Worm (Caenorhabditis elegans) whole organism, young adult: ENCODE results near the gene suf-1.

ENCODE experiments used
- B0035.1 ChIP-seq: sonication (generic microtip); optimal IDR thresholded peaks from 2 replicates; lab custom pipeline; 2016; ENCODE audit warnings: missing genetic modification characterization, mild to moderate bottlenecking, missing compliant biosample characterization, missing genotype, missing genetic modification reagents
- B0336.3 ChIP-seq: fragments of 200-800 bp; sonication (Bioruptor generic); IDR thresholded peaks from 2 replicates; pipeline ENCODE4 v1.3.6; 2022; ENCODE audit warnings: missing genetic modification characterization, missing compliant biosample characterization
- F33H1.4 ChIP-seq: fragments of 200-800 bp; sonication (Bioruptor generic); IDR thresholded peaks from 2 replicates; pipeline ENCODE4 v1.3.6; 2022; ENCODE audit warnings: missing genetic modification reagents, missing genetic modification characterization, missing compliant biosample characterization
- F57A8.1 ChIP-seq: fragments of 200-800 bp; sonication (Bioruptor generic); optimal IDR thresholded peaks from 2 replicates; lab custom pipeline; 2018; ENCODE audit warnings: mild to moderate bottlenecking, missing genetic modification characterization, moderate library complexity, missing compliant biosample characterization
- F57C9.4 ChIP-seq: sonication (generic microtip); optimal IDR thresholded peaks from 2 replicates; lab custom pipeline; 2017; ENCODE audit warnings: mild to moderate bottlenecking, missing genetic modification characterization, missing compliant biosample characterization
- T07F8.4 ChIP-seq: sonication (generic microtip); optimal IDR thresholded peaks from 2 replicates; lab custom pipeline; 2016; ENCODE audit warnings: mild to moderate bottlenecking, missing genetic modification characterization, moderate library complexity, missing compliant biosample characterization
- Y53F4B.3 ChIP-seq: fragments of 200-800 bp; sonication (Bioruptor generic); IDR thresholded peaks from 2 replicates; pipeline ENCODE4 v1.3.6; 2022; ENCODE audit warnings: missing genetic modification reagents, missing genetic modification characterization, missing compliant biosample characterization
- Y53G8AR.9 ChIP-seq: fragments of 200-800 bp; sonication (Bioruptor generic); conservative IDR thresholded peaks from 2 replicates; pipeline ENCODE4 v1.3.6; 2022; ENCODE audit warnings: missing genetic modification reagents, missing genetic modification characterization, missing compliant biosample characterization
- akir-1 ChIP-seq: fragments of 200-800 bp; sonication (Bioruptor generic); optimal IDR thresholded peaks from 2 replicates; lab custom pipeline; 2018; ENCODE audit warnings: mild to moderate bottlenecking, missing genetic modification characterization, moderate library complexity, missing compliant biosample characterization
- ama-1 ChIP-seq, 3 experiments: fragments of 150-350 bp in 1 of 3; sonication (generic microtip) in 2 of 3; optimal IDR thresholded peaks; 2 replicates each; lab custom pipeline; 2014 to 2018; ENCODE audit warnings: missing biosample characterization in 2 of 3, missing genetic modification characterization in 2 of 3, missing genetic modification reagents in 2 of 3
- athp-1 ChIP-seq: sonication (generic microtip); optimal IDR thresholded peaks from 2 replicates; lab custom pipeline; 2017; ENCODE audit warnings: mild to moderate bottlenecking, missing genetic modification characterization, missing compliant biosample characterization
- attf-3 ChIP-seq: fragments of 200-800 bp; sonication (Bioruptor generic); conservative IDR thresholded peaks from 2 replicates; pipeline ENCODE4 v1.3.6; 2022; ENCODE audit warnings: missing genetic modification reagents, missing genetic modification characterization, missing compliant biosample characterization
- bed-1 ChIP-seq: fragments of 200-800 bp; sonication (Bioruptor generic); IDR thresholded peaks from 2 replicates; pipeline ENCODE4 v1.3.6; 2022; ENCODE audit warnings: missing genetic modification reagents, missing genetic modification characterization, missing compliant biosample characterization
- bed-2 ChIP-seq: fragments of 200-800 bp; sonication (Bioruptor generic); IDR thresholded peaks from 2 replicates; pipeline ENCODE4 v1.3.6; 2022; ENCODE audit warnings: missing genetic modification reagents, missing genetic modification characterization, missing compliant biosample characterization
- ccch-3 ChIP-seq: fragments of 200-800 bp; sonication (Bioruptor generic); optimal IDR thresholded peaks from 2 replicates; lab custom pipeline; 2018; ENCODE audit warnings: mild to moderate bottlenecking, missing genetic modification characterization, missing compliant biosample characterization
- cebp-2 ChIP-seq: fragments of 200-800 bp; sonication (Bioruptor generic); IDR thresholded peaks from 2 replicates; pipeline ENCODE4 v1.3.6; 2022; ENCODE audit warnings: missing genetic modification characterization, missing compliant biosample characterization
- dpff-1 ChIP-seq: sonication (generic microtip); optimal IDR thresholded peaks from 2 replicates; lab custom pipeline; 2017; ENCODE audit warnings: mild to moderate bottlenecking, missing genetic modification characterization, missing compliant biosample characterization
- dpl-1 ChIP-seq: fragments of 150-350 bp; optimal IDR thresholded peaks from 2 replicates; lab custom pipeline; 2014; ENCODE audit warnings: missing biosample characterization, missing genetic modification reagents, missing genetic modification characterization
- efl-1 ChIP-seq: fragments of 150-350 bp; optimal IDR thresholded peaks from 2 replicates; lab custom pipeline; 2014; ENCODE audit warnings: missing biosample characterization, missing genetic modification reagents, missing genetic modification characterization
- ets-4 ChIP-seq: fragments of 200-800 bp; sonication (Bioruptor generic); optimal IDR thresholded peaks from 2 replicates; lab custom pipeline; 2018; ENCODE audit warnings: mild to moderate bottlenecking, missing genetic modification characterization, missing compliant biosample characterization
- fkh-3 ChIP-seq: sonication (generic microtip); optimal IDR thresholded peaks from 2 replicates; lab custom pipeline; 2016; ENCODE audit warnings: mild to moderate bottlenecking, missing genetic modification characterization, missing compliant biosample characterization
- gei-17 ChIP-seq: fragments of 200-800 bp; sonication (Bioruptor generic); optimal IDR thresholded peaks from 2 replicates; lab custom pipeline; 2018; ENCODE audit warnings: mild to moderate bottlenecking, missing genetic modification characterization, missing compliant biosample characterization
- hlh-12 ChIP-seq: sonication (generic microtip); optimal IDR thresholded peaks from 2 replicates; lab custom pipeline; 2016; ENCODE audit warnings: missing genetic modification characterization, missing compliant biosample characterization
- hlh-26 ChIP-seq: fragments of 200-800 bp; sonication (Bioruptor generic); conservative IDR thresholded peaks from 2 replicates; pipeline ENCODE4 v1.3.6; 2022; ENCODE audit warnings: missing genetic modification reagents, missing genetic modification characterization, missing compliant biosample characterization
- hmg-1.2 ChIP-seq: fragments of 200-800 bp; sonication (Bioruptor generic); IDR thresholded peaks from 2 replicates; pipeline ENCODE4 v1.3.6; 2022; ENCODE audit warnings: missing genetic modification reagents, missing genetic modification characterization, missing compliant biosample characterization
- let-526 ChIP-seq: fragments of 200-800 bp; sonication (Bioruptor generic); IDR thresholded peaks from 2 replicates; pipeline ENCODE4 v1.3.6; 2022; ENCODE audit warnings: missing genetic modification reagents, missing genetic modification characterization, missing compliant biosample characterization
- lin-35 ChIP-seq, 3 experiments: fragments of 150-350 bp in 2 of 3; sonication (generic microtip) in 1 of 3; optimal IDR thresholded peaks; 2 replicates each; lab custom pipeline; 2014 to 2018; ENCODE audit warnings: missing biosample characterization in 3 of 3, missing genetic modification characterization in 3 of 3, missing genetic modification reagents in 3 of 3
- lin-40 ChIP-seq: sonication (generic microtip); optimal IDR thresholded peaks from 2 replicates; lab custom pipeline; 2016; ENCODE audit warnings: missing genetic modification characterization, mild to moderate bottlenecking, missing compliant biosample characterization, missing genotype, missing genetic modification reagents
- lsy-27 ChIP-seq: sonication (generic microtip); optimal IDR thresholded peaks from 2 replicates; lab custom pipeline; 2017; ENCODE audit warnings: missing genetic modification characterization, mild to moderate bottlenecking, missing compliant biosample characterization, antibody characterized with exemption, missing genotype, borderline replicate concordance; ENCODE audit not compliant: insufficient read depth
- madf-10 ChIP-seq: sonication (generic microtip); optimal IDR thresholded peaks from 2 replicates; lab custom pipeline; 2016; ENCODE audit warnings: mild to moderate bottlenecking, missing genetic modification characterization, missing compliant biosample characterization
- madf-3 ChIP-seq: fragments of 200-800 bp; sonication (Bioruptor generic); IDR thresholded peaks from 2 replicates; pipeline ENCODE4 v1.3.6; 2022; ENCODE audit warnings: missing genetic modification reagents, missing genetic modification characterization, missing compliant biosample characterization
- madf-8 ChIP-seq: fragments of 200-800 bp; sonication (Bioruptor generic); conservative IDR thresholded peaks from 2 replicates; pipeline ENCODE4 v1.3.6; 2022; ENCODE audit warnings: missing genetic modification reagents, missing genetic modification characterization, missing compliant biosample characterization
- mes-4 ChIP-seq: sonication (generic microtip); optimal IDR thresholded peaks from 2 replicates; lab custom pipeline; 2016; ENCODE audit warnings: missing genotype, missing genetic modification characterization, missing compliant biosample characterization
- nhr-120 ChIP-seq: fragments of 200-800 bp; sonication (Bioruptor generic); IDR thresholded peaks from 2 replicates; pipeline ENCODE4 v1.3.6; 2022; ENCODE audit warnings: missing genetic modification characterization, missing compliant biosample characterization
- nhr-27 ChIP-seq: fragments of 200-800 bp; sonication (Bioruptor generic); optimal IDR thresholded peaks from 2 replicates; lab custom pipeline; 2018; ENCODE audit warnings: mild to moderate bottlenecking, missing genetic modification characterization, moderate library complexity, missing compliant biosample characterization
- sea-2 ChIP-seq: fragments of 200-800 bp; sonication (Bioruptor generic); IDR thresholded peaks from 2 replicates; pipeline ENCODE4 v1.3.6; 2022; ENCODE audit warnings: missing genetic modification characterization, missing compliant biosample characterization
- snpc-1.3 ChIP-seq: sonication (generic microtip); optimal IDR thresholded peaks from 2 replicates; lab custom pipeline; 2017; ENCODE audit warnings: missing genetic modification characterization, mild to moderate bottlenecking, missing compliant biosample characterization, antibody characterized with exemption, moderate library complexity, missing genotype, missing genetic modification reagents; ENCODE audit not compliant: insufficient read depth
- snpc-3.4 ChIP-seq: sonication (generic microtip); optimal IDR thresholded peaks from 2 replicates; lab custom pipeline; 2017; ENCODE audit warnings: missing genetic modification characterization, mild to moderate bottlenecking, missing compliant biosample characterization, antibody characterized with exemption, moderate library complexity, missing genotype, missing genetic modification reagents
- snpc-4 ChIP-seq, 5 experiments: fragments of 150-350 bp in 1 of 5; sonication (generic microtip) in 4 of 5; optimal IDR thresholded peaks; 2 replicates each; lab custom pipeline; 2014 to 2018; ENCODE audit warnings: missing genetic modification characterization in 5 of 5, missing biosample characterization in 3 of 5, antibody characterized with exemption in 2 of 5, mild to moderate bottlenecking in 2 of 5, missing compliant biosample characterization in 2 of 5, missing genotype in 2 of 5, moderate library complexity in 2 of 5, missing genetic modification reagents in 1 of 5
- tbp1 ChIP-seq: fragments of 200-800 bp; sonication (Bioruptor generic); optimal IDR thresholded peaks from 2 replicates; lab custom pipeline; 2018; ENCODE audit warnings: mild to moderate bottlenecking, missing genetic modification characterization, missing compliant biosample characterization
- tbx-9 ChIP-seq: sonication (generic microtip); optimal IDR thresholded peaks from 2 replicates; lab custom pipeline; 2016; ENCODE audit warnings: borderline replicate concordance, missing genetic modification characterization, inconsistent platforms, missing compliant biosample characterization
- tlf-1 ChIP-seq: fragments of 200-800 bp; sonication (Bioruptor generic); optimal IDR thresholded peaks from 2 replicates; lab custom pipeline; 2018; ENCODE audit warnings: mild to moderate bottlenecking, missing genetic modification characterization, missing compliant biosample characterization
- unc-130 ChIP-seq: sonication (generic microtip); optimal IDR thresholded peaks from 2 replicates; lab custom pipeline; 2016; ENCODE audit warnings: missing genetic modification reagents, missing genetic modification characterization, missing compliant biosample characterization
- zim-3 ChIP-seq: sonication (generic microtip); optimal IDR thresholded peaks from 2 replicates; lab custom pipeline; 2017; ENCODE audit warnings: mild to moderate bottlenecking, missing genetic modification characterization, moderate library complexity, missing compliant biosample characterization
- ztf-28 ChIP-seq: fragments of 200-800 bp; sonication (Bioruptor generic); IDR thresholded peaks from 2 replicates; pipeline ENCODE4 v1.3.6; 2022; ENCODE audit warnings: missing genetic modification reagents, missing genetic modification characterization, missing compliant biosample characterization
- ztf-3 ChIP-seq: fragments of 200-800 bp; sonication (Bioruptor generic); optimal IDR thresholded peaks from 2 replicates; lab custom pipeline; 2018; ENCODE audit warnings: mild to moderate bottlenecking, missing genetic modification characterization, missing compliant biosample characterization

Gene suf-1

ce11 chrII:8603567-8604359 lies at the start of gene suf-1:
Gene suf-1, plus strand, starts transcription at chrII:8603846.
- TF ChIP-seq akir-1 (GFP tag; lab: Kevin White, UChicago) = no peak
- no peak for TF ChIP-seq bed-2 (GFP tag; lab: Robert Waterston, UW)
- TF ChIP-seq B0336.3 (GFP tag; lab: Robert Waterston, UW) = peak; percentile 89
- no peak for TF ChIP-seq mes-4 (tag; lab: Kevin White, UChicago)
- peak; percentile 85 for TF ChIP-seq Y53G8AR.9 (GFP tag; lab: Robert Waterston, UW)
- TF ChIP-seq ama-1 (optimal IDR thresholded peaks at IDR 0.05; lab: Kevin White, UChicago) = no peak
- TF ChIP-seq ama-1 (GFP tag; optimal IDR thresholded peaks at IDR 0.05; lab: Kevin White, UChicago) = peak in 1 of 2 experiments; percentile 51
- peak; percentile 2 for TF ChIP-seq snpc-1.3 (tag; lab: Kevin White, UChicago)
- TF ChIP-seq zim-3 (tag; lab: Kevin White, UChicago) = no peak
- TF ChIP-seq unc-130 (GFP tag; lab: Kevin White, UChicago) = peak; percentile 69
- peak; percentile 79 for TF ChIP-seq tlf-1 (GFP tag; lab: Kevin White, UChicago)
- TF ChIP-seq F57C9.4 (tag; lab: Kevin White, UChicago) = no peak
- no peak for TF ChIP-seq T07F8.4 (tag; lab: Kevin White, UChicago)
- TF ChIP-seq ztf-28 (GFP tag; lab: Robert Waterston, UW) = no peak
- no peak for TF ChIP-seq lin-40 (tag; lab: Kevin White, UChicago)
- no peak for TF ChIP-seq sea-2 (GFP tag; lab: Robert Waterston, UW)
- TF ChIP-seq bed-1 (GFP tag; lab: Robert Waterston, UW) = 0 out of 2 replicates have a peak, but pooled peaks have one; percentile 20
- no peak for TF ChIP-seq fkh-3 (tag; lab: Kevin White, UChicago)
- no peak for TF ChIP-seq dpl-1 (GFP tag; lab: Kevin White, UChicago)
- no peak for TF ChIP-seq hlh-12 (tag; lab: Kevin White, UChicago)
- TF ChIP-seq snpc-3.4 (tag; lab: Kevin White, UChicago) = peak; percentile 80
- peak; percentile 43 for TF ChIP-seq efl-1 (GFP tag; lab: Kevin White, UChicago)
- no peak for TF ChIP-seq dpff-1
- peak; percentile 88 for TF ChIP-seq madf-3
- peak; percentile 40 for TF ChIP-seq athp-1
- TF ChIP-seq lin-35 (GFP tag; optimal IDR thresholded peaks at IDR 0.05; lab: Kevin White, UChicago) = no peak
- peak; percentile 77; the same call in 1 of the 2 replicates for TF ChIP-seq cebp-2 (GFP tag; lab: Robert Waterston, UW)
- TF ChIP-seq F33H1.4 (GFP tag; lab: Robert Waterston, UW) = peak; percentile 65
- no peak for TF ChIP-seq tbx-9 (tag; lab: Kevin White, UChicago)
- TF ChIP-seq B0035.1 (tag; lab: Kevin White, UChicago) = no peak
- TF ChIP-seq nhr-27 (tag; lab: Kevin White, UChicago) = no peak
- no peak for TF ChIP-seq nhr-120 (GFP tag; lab: Robert Waterston, UW)
- TF ChIP-seq gei-17 (GFP tag; lab: Kevin White, UChicago) = no peak
- no peak for TF ChIP-seq hlh-26 (GFP tag; lab: Robert Waterston, UW)
- TF ChIP-seq tbp1 (GFP tag; lab: Kevin White, UChicago) = peak; percentile 36
- TF ChIP-seq madf-10 (tag; lab: Kevin White, UChicago) = no peak
- peak; percentile 49 for TF ChIP-seq snpc-4 (GFP tag; optimal IDR thresholded peaks at IDR 0.05; lab: Kevin White, UChicago)
- peak in 3 of 4 experiments; percentile 29 to 81 (median 42) for TF ChIP-seq snpc-4 (tag; optimal IDR thresholded peaks at IDR 0.05; lab: Kevin White, UChicago)
- TF ChIP-seq ztf-3 (GFP tag; lab: Kevin White, UChicago) = no peak
- peak; percentile 49; the same call in 1 of the 2 replicates for TF ChIP-seq hmg-1.2 (GFP tag; lab: Robert Waterston, UW)
- no peak for TF ChIP-seq attf-3 (GFP tag; lab: Robert Waterston, UW)
- peak; percentile 44; the same call in 1 of the 2 replicates for TF ChIP-seq madf-8
- no peak for TF ChIP-seq let-526 (GFP tag; lab: Robert Waterston, UW)
- no peak for TF ChIP-seq F57A8.1
- TF ChIP-seq ccch-3 (GFP tag; lab: Kevin White, UChicago) = no peak
- no peak for TF ChIP-seq lsy-27 (tag; lab: Kevin White, UChicago)
- no peak for TF ChIP-seq Y53F4B.3 (GFP tag; lab: Robert Waterston, UW)
- no peak for TF ChIP-seq ets-4 (GFP tag; lab: Kevin White, UChicago)
